Worm (Caenorhabditis elegans) whole organism, late embryonic: ENCODE results near the gene clhm-1.

Experiments used
- C08G9.2 ChIP-seq: sonication (generic microtip); optimal IDR thresholded peaks from 2 replicates; lab custom pipeline; 2016; ENCODE audit warnings: mild to moderate bottlenecking, missing genetic modification characterization, moderate library complexity, missing compliant biosample characterization
- C38D4.7 ChIP-seq: fragments of 200-800 bp; sonication (Bioruptor generic); optimal IDR thresholded peaks from 2 replicates; lab custom pipeline; 2018; ENCODE audit warnings: mild to moderate bottlenecking, missing genetic modification characterization, moderate library complexity, missing compliant biosample characterization
- K02D7.2 ChIP-seq: sonication (generic microtip); optimal IDR thresholded peaks from 2 replicates; lab custom pipeline; 2017; ENCODE audit warnings: mild to moderate bottlenecking, missing genetic modification characterization, missing compliant biosample characterization
- K09A11.1 ChIP-seq: sonication (generic microtip); optimal IDR thresholded peaks from 2 replicates; lab custom pipeline; 2017; ENCODE audit warnings: antibody characterized with exemption, mild to moderate bottlenecking, missing genetic modification characterization, missing compliant biosample characterization; ENCODE audit not compliant: insufficient read depth
- T23F11.4 ChIP-seq: fragments of 200-800 bp; sonication (Bioruptor generic); optimal IDR thresholded peaks from 2 replicates; lab custom pipeline; 2018; ENCODE audit warnings: mild to moderate bottlenecking, missing genetic modification characterization, missing compliant biosample characterization
- Y22D7AL.16 ChIP-seq: sonication (generic microtip); optimal IDR thresholded peaks from 2 replicates; lab custom pipeline; 2016; ENCODE audit warnings: missing genetic modification characterization, missing compliant biosample characterization
- ahr-1 ChIP-seq: sonication (generic microtip); optimal IDR thresholded peaks from 2 replicates; lab custom pipeline; 2016; ENCODE audit warnings: missing genetic modification characterization, missing compliant biosample characterization
- ama-1 ChIP-seq: fragments of 150-350 bp; optimal IDR thresholded peaks from 2 replicates; lab custom pipeline; 2014
- ceh-18 ChIP-seq: sonication (generic microtip); optimal IDR thresholded peaks from 2 replicates; lab custom pipeline; 2016; ENCODE audit warnings: missing genetic modification characterization, missing compliant biosample characterization
- ceh-31 ChIP-seq: sonication (generic microtip); optimal IDR thresholded peaks from 2 replicates; lab custom pipeline; 2016; ENCODE audit warnings: missing genetic modification characterization, missing compliant biosample characterization
- ceh-48 ChIP-seq: sonication (generic microtip); optimal IDR thresholded peaks from 2 replicates; lab custom pipeline; 2016; ENCODE audit warnings: missing genetic modification characterization, inconsistent platforms, missing compliant biosample characterization
- ceh-6 ChIP-seq: fragments of 200-800 bp; sonication (Bioruptor generic); optimal IDR thresholded peaks from 2 replicates; lab custom pipeline; 2018; ENCODE audit warnings: mild to moderate bottlenecking, missing genetic modification characterization, missing compliant biosample characterization
- ceh-9 ChIP-seq: sonication (generic microtip); optimal IDR thresholded peaks from 2 replicates; lab custom pipeline; 2016; ENCODE audit warnings: mild to moderate bottlenecking, missing genetic modification characterization, inconsistent platforms, missing compliant biosample characterization
- dmd-4 ChIP-seq: sonication (generic microtip); optimal IDR thresholded peaks from 2 replicates; lab custom pipeline; 2016; ENCODE audit warnings: borderline replicate concordance, missing genetic modification characterization, missing compliant biosample characterization
- elt-2 ChIP-seq: sonication (generic microtip); optimal IDR thresholded peaks from 2 replicates; lab custom pipeline; 2016; ENCODE audit warnings: missing genetic modification reagents, missing genetic modification characterization, missing compliant biosample characterization
- elt-4 ChIP-seq: sonication (generic microtip); optimal IDR thresholded peaks from 2 replicates; lab custom pipeline; 2016; ENCODE audit warnings: missing genetic modification characterization, missing compliant biosample characterization
- fax-1 ChIP-seq: sonication (generic microtip); optimal IDR thresholded peaks from 2 replicates; lab custom pipeline; 2016; ENCODE audit warnings: missing genotype, missing genetic modification characterization, missing compliant biosample characterization
- fkh-10 ChIP-seq: fragments of 150-350 bp; optimal IDR thresholded peaks from 2 replicates; lab custom pipeline; 2014; ENCODE audit warnings: missing biosample characterization, missing genetic modification reagents, missing genetic modification characterization
- gmeb-2 ChIP-seq: sonication (generic microtip); optimal IDR thresholded peaks from 2 replicates; lab custom pipeline; 2016; ENCODE audit warnings: missing genetic modification characterization, inconsistent platforms, missing compliant biosample characterization
- hlh-13 ChIP-seq: fragments of 200-800 bp; sonication (Bioruptor generic); optimal IDR thresholded peaks from 2 replicates; lab custom pipeline; 2018; ENCODE audit warnings: mild to moderate bottlenecking, missing genetic modification characterization, missing compliant biosample characterization
- hlh-6 ChIP-seq: sonication (generic microtip); optimal IDR thresholded peaks from 2 replicates; lab custom pipeline; 2016; ENCODE audit warnings: missing genotype, missing genetic modification characterization, missing compliant biosample characterization
- lin-11 ChIP-seq: fragments of 200-800 bp; sonication (Bioruptor generic); optimal IDR thresholded peaks from 2 replicates; lab custom pipeline; 2018; ENCODE audit warnings: mild to moderate bottlenecking, missing genetic modification characterization, missing compliant biosample characterization
- mec-3 ChIP-seq: sonication (generic microtip); optimal IDR thresholded peaks from 2 replicates; lab custom pipeline; 2016; ENCODE audit warnings: borderline replicate concordance, missing genetic modification characterization, missing compliant biosample characterization
- nhr-11 ChIP-seq: fragments of 150-350 bp; optimal IDR thresholded peaks from 2 replicates; lab custom pipeline; 2014; ENCODE audit warnings: missing biosample characterization, missing genetic modification characterization
- pag-3 ChIP-seq: sonication (generic microtip); optimal IDR thresholded peaks from 2 replicates; lab custom pipeline; 2016; ENCODE audit warnings: missing compliant biosample characterization, missing genetic modification characterization, borderline replicate concordance
- pha-2 ChIP-seq: sonication (generic microtip); optimal IDR thresholded peaks from 2 replicates; lab custom pipeline; 2017; ENCODE audit warnings: mild to moderate bottlenecking, missing genetic modification characterization, missing compliant biosample characterization
- pha-4 ChIP-seq: fragments of 150-350 bp; optimal IDR thresholded peaks from 2 replicates; lab custom pipeline; 2018; ENCODE audit warnings: missing biosample characterization, missing genetic modification reagents, missing genetic modification characterization
- rnt-1 ChIP-seq: sonication (generic microtip); optimal IDR thresholded peaks from 2 replicates; lab custom pipeline; 2016; ENCODE audit warnings: missing genetic modification characterization, missing compliant biosample characterization
- sox-4 ChIP-seq: sonication (generic microtip); optimal IDR thresholded peaks from 2 replicates; lab custom pipeline; 2017; ENCODE audit warnings: mild to moderate bottlenecking, missing genetic modification characterization, inconsistent platforms, missing compliant biosample characterization
- syd-9 ChIP-seq: sonication (generic microtip); optimal IDR thresholded peaks from 2 replicates; lab custom pipeline; 2016; ENCODE audit warnings: mild to moderate bottlenecking, missing genetic modification characterization, moderate library complexity, missing compliant biosample characterization
- tbx-2 ChIP-seq: sonication (generic microtip); optimal IDR thresholded peaks from 2 replicates; lab custom pipeline; 2016; ENCODE audit warnings: missing genetic modification characterization, missing compliant biosample characterization
- ttx-3 ChIP-seq: sonication (generic microtip); optimal IDR thresholded peaks from 2 replicates; lab custom pipeline; 2016; ENCODE audit warnings: missing genetic modification reagents, missing genetic modification characterization, missing compliant biosample characterization
- unc-3 ChIP-seq, 2 experiments: fragments of 200-800 bp in 1 of 2; sonication (Bioruptor generic) in 1 of 2; sonication (generic microtip) in 1 of 2; conservative IDR thresholded peaks in 1 of 2; optimal IDR thresholded peaks in 1 of 2; 2 replicates each; pipeline versions ENCODE4 v1.3.6 to Lab custom; 2016 to 2022; ENCODE audit warnings: missing compliant biosample characterization in 2 of 2, missing genetic modification characterization in 2 of 2, missing genetic modification reagents in 1 of 2
- unc-55 ChIP-seq: sonication (generic microtip); optimal IDR thresholded peaks from 2 replicates; lab custom pipeline; 2017; ENCODE audit warnings: missing biosample characterization, missing genetic modification reagents, missing genetic modification characterization
- ztf-16 ChIP-seq: sonication (generic microtip); optimal IDR thresholded peaks from 2 replicates; lab custom pipeline; 2017; ENCODE audit warnings: missing genetic modification characterization, missing compliant biosample characterization

The clhm-1 gene

ce11 chrII:6888661-6889579, 18.1 kb upstream of the clhm-1 start:
- TF ChIP-seq pha-4 (tag; lab: Kevin White, UChicago) (no peak), tbx-2 (tag; lab: Kevin White, UChicago) (no peak), ceh-48 (tag; lab: Kevin White, UChicago) (no peak), C08G9.2 (no peak), nhr-11 (no peak), K02D7.2 (tag; lab: Kevin White, UChicago) (no peak), mec-3 (tag; lab: Kevin White, UChicago) (no peak), elt-4 (tag; lab: Kevin White, UChicago) (no peak), lin-11 (tag; lab: Kevin White, UChicago) (no peak)
- TF ChIP-seq, all 69 proteins: peak for 0

ce11 chrII:6888211-6888610, 17.4 kb upstream of the clhm-1 start:
- no peak for TF ChIP-seq ceh-48 (tag; lab: Kevin White, UChicago)
- no peak for TF ChIP-seq pha-2
- TF ChIP-seq K09A11.1 (tag; lab: Kevin White, UChicago) = no peak
- no peak for TF ChIP-seq T23F11.4 (GFP tag; lab: Kevin White, UChicago)
- no peak for TF ChIP-seq dmd-4
- TF ChIP-seq unc-55 (GFP tag; lab: Kevin White, UChicago) = no peak
- TF ChIP-seq ceh-9 (tag; lab: Kevin White, UChicago) = no peak
- no peak for TF ChIP-seq rnt-1 (tag; lab: Kevin White, UChicago)
- TF ChIP-seq ztf-16 (tag; lab: Kevin White, UChicago) = no peak
- no peak for TF ChIP-seq gmeb-2
- no peak for TF ChIP-seq pag-3 (tag; lab: Kevin White, UChicago)
- TF ChIP-seq ceh-18 (tag; lab: Kevin White, UChicago) = no peak
- TF ChIP-seq C38D4.7 (GFP tag; lab: Kevin White, UChicago) = no peak

- TF ChIP-seq ceh-31 = no peak
- TF ChIP-seq sox-4 = no peak
- peak; percentile 42 for TF ChIP-seq elt-2 (tag; lab: Kevin White, UChicago)
- TF ChIP-seq hlh-6 = no peak
- no peak for TF ChIP-seq ttx-3 (tag; lab: Kevin White, UChicago)
- TF ChIP-seq ceh-9 (tag; lab: Kevin White, UChicago) = no peak
- TF ChIP-seq ahr-1 (tag; lab: Kevin White, UChicago) = no peak
- no peak for TF ChIP-seq unc-3 (GFP tag; conservative IDR thresholded peaks at IDR 0.05; lab: Robert Waterston, UW)
- no peak for TF ChIP-seq unc-3 (tag; optimal IDR thresholded peaks at IDR 0.05; lab: Kevin White, UChicago)
- no peak for TF ChIP-seq rnt-1 (tag; lab: Kevin White, UChicago)
These were observed 16.7 kb upstream of the clhm-1 start, which contains the start of gene pmp-2 for ce11 chrII:6887319-6888005. Gene pmp-2 (minus strand): TSS chrII:6887805.

ce11 chrII:6884568-6884967, 13.8 kb upstream of the clhm-1 start:
- TF ChIP-seq ceh-48 (tag; lab: Kevin White, UChicago) (no peak), Y22D7AL.16 (tag; lab: Kevin White, UChicago) (no peak), syd-9 (tag; lab: Kevin White, UChicago) (no peak), lin-11 (tag; lab: Kevin White, UChicago) (no peak), T23F11.4 (GFP tag; lab: Kevin White, UChicago) (no peak), ceh-6 (GFP tag; lab: Kevin White, UChicago) (no peak), K02D7.2 (tag; lab: Kevin White, UChicago) (no peak), hlh-13 (GFP tag; lab: Kevin White, UChicago) (no peak), ama-1 (lab: Kevin White, UChicago) (no peak), unc-55 (GFP tag; lab: Kevin White, UChicago) (no peak), fax-1 (tag; lab: Kevin White, UChicago) (no peak), ahr-1 (tag; lab: Kevin White, UChicago) (no peak), sox-4 (no peak), fkh-10 (GFP tag; lab: Kevin White, UChicago) (no peak), ztf-16 (tag; lab: Kevin White, UChicago) (no peak)
